Fruit fly (Drosophila melanogaster) whole organism, embryonic: ENCODE results near the gene CG32984.

Experiments
- CG10147 ChIP-seq: fragments of 200-800 bp; sonication (Bioruptor generic); optimal IDR thresholded peaks from 2 replicates; lab custom pipeline; 2019; ENCODE audit warnings: missing biosample characterization, mild to moderate bottlenecking, missing genetic modification characterization, moderate library complexity
- CG10209 ChIP-seq: fragments of 200-800 bp; sonication (Bioruptor generic); optimal IDR thresholded peaks from 3 replicates; lab custom pipeline; 2017; ENCODE audit warnings: missing biosample characterization, mild to moderate bottlenecking, missing genetic modification characterization, missing genetic modification reagents
- CG10431 ChIP-seq: fragments of 200-800 bp; sonication (Bioruptor generic); optimal IDR thresholded peaks from 3 replicates; lab custom pipeline; 2018; ENCODE audit warnings: missing biosample characterization, mild to moderate bottlenecking, missing genetic modification characterization
- CG10462 ChIP-seq: fragments of 200-800 bp; sonication (Bioruptor generic); optimal IDR thresholded peaks from 2 replicates; lab custom pipeline; 2016; ENCODE audit warnings: missing biosample characterization, missing genetic modification characterization
- CG11398 ChIP-seq: fragments of 200-800 bp; sonication (Bioruptor generic); optimal IDR thresholded peaks from 2 replicates; lab custom pipeline; 2016; ENCODE audit warnings: missing biosample characterization, missing genetic modification characterization
- CG12391 ChIP-seq: fragments of 200-800 bp; sonication (Bioruptor generic); optimal IDR thresholded peaks from 3 replicates; lab custom pipeline; 2018; ENCODE audit warnings: missing biosample characterization, mild to moderate bottlenecking, missing genetic modification characterization, moderate library complexity
- CG13624 ChIP-seq: fragments of 200-800 bp; sonication (Bioruptor generic); optimal IDR thresholded peaks from 2 replicates; lab custom pipeline; 2016; ENCODE audit warnings: missing biosample characterization, missing genetic modification characterization
- CG1602 ChIP-seq: fragments of 200-800 bp; sonication (Bioruptor generic); optimal IDR thresholded peaks from 3 replicates; lab custom pipeline; 2016; ENCODE audit warnings: missing biosample characterization, missing genetic modification characterization
- CG17829 ChIP-seq: fragments of 200-800 bp; optimal IDR thresholded peaks from 2 replicates; lab custom pipeline; 2019; ENCODE audit warnings: missing biosample characterization, mild to moderate bottlenecking, missing genetic modification characterization, moderate library complexity
- CG18262 ChIP-seq: fragments of 200-800 bp; optimal IDR thresholded peaks from 3 replicates; lab custom pipeline; 2019; ENCODE audit warnings: missing biosample characterization, mild to moderate bottlenecking, missing genetic modification characterization, moderate library complexity
- CG18619 ChIP-seq: fragments of 200-800 bp; sonication (Bioruptor generic); optimal IDR thresholded peaks from 3 replicates; lab custom pipeline; 2017; ENCODE audit warnings: missing biosample characterization, mild to moderate bottlenecking, missing genetic modification characterization
- CG30403 ChIP-seq: fragments of 200-800 bp; sonication (Bioruptor generic); optimal IDR thresholded peaks from 3 replicates; lab custom pipeline; 2016; ENCODE audit warnings: missing biosample characterization, missing genetic modification characterization
- CG3281 ChIP-seq: fragments of 200-800 bp; sonication (Bioruptor generic); optimal IDR thresholded peaks from 3 replicates; lab custom pipeline; 2017; ENCODE audit warnings: missing biosample characterization, mild to moderate bottlenecking, missing genetic modification characterization
- CG4360 ChIP-seq: fragments of 200-800 bp; sonication (Bioruptor generic); IDR thresholded peaks from 2 replicates; pipeline ENCODE4 v1.3.6; 2022; ENCODE audit warnings: missing biosample characterization, missing genetic modification characterization
- CG43689 ChIP-seq: fragments of 200-800 bp; sonication (Bioruptor generic); IDR thresholded peaks from 2 replicates; pipeline ENCODE4 v1.3.6; 2022; ENCODE audit warnings: missing biosample characterization, missing genetic modification characterization
- CG8924 ChIP-seq: fragments of 200-800 bp; optimal IDR thresholded peaks from 3 replicates; lab custom pipeline; 2019; ENCODE audit warnings: missing biosample characterization, mild to moderate bottlenecking, missing genetic modification characterization, moderate library complexity
- CG9215 ChIP-seq: fragments of 200-800 bp; sonication (Bioruptor generic); IDR thresholded peaks from 2 replicates; pipeline ENCODE4 v1.3.6; 2022; ENCODE audit warnings: missing biosample characterization, missing genetic modification characterization
- CG9437 ChIP-seq: fragments of 200-800 bp; sonication (Bioruptor generic); optimal IDR thresholded peaks from 2 replicates; lab custom pipeline; 2018; ENCODE audit warnings: missing biosample characterization, mild to moderate bottlenecking, missing genetic modification characterization
- D ChIP-seq, 2 experiments: fragments of 200-800 bp in 1 of 2; fragments of >200 bp in 1 of 2; sonication (Bioruptor generic) in 1 of 2; optimal IDR thresholded peaks; 2 replicates in 1 of 2; 3 replicates in 1 of 2; lab custom pipeline; 2017; ENCODE audit warnings: mild to moderate bottlenecking in 1 of 2, missing biosample characterization in 1 of 2, missing genetic modification characterization in 1 of 2, missing genetic modification reagents in 1 of 2
- Fer1 ChIP-seq: fragments of 200-800 bp; sonication (Bioruptor generic); optimal IDR thresholded peaks from 2 replicates; lab custom pipeline; 2017; ENCODE audit warnings: missing biosample characterization, mild to moderate bottlenecking, missing genetic modification characterization
- Gsc ChIP-seq: fragments of 200-800 bp; sonication (Bioruptor generic); IDR thresholded peaks from 2 replicates; pipeline ENCODE4 v1.3.6; 2022; ENCODE audit warnings: missing biosample characterization, missing genetic modification characterization
- HLHmδ ChIP-seq: fragments of 200-800 bp; sonication (Bioruptor generic); optimal IDR thresholded peaks from 2 replicates; lab custom pipeline; 2018; ENCODE audit warnings: missing biosample characterization, mild to moderate bottlenecking, missing genetic modification characterization, moderate library complexity
- Hey ChIP-seq: fragments of 200-800 bp; sonication (Bioruptor generic); optimal IDR thresholded peaks from 3 replicates; lab custom pipeline; 2018; ENCODE audit warnings: missing biosample characterization, mild to moderate bottlenecking, missing genetic modification characterization
- Meics ChIP-seq: fragments of 200-800 bp; sonication (Bioruptor generic); optimal IDR thresholded peaks from 2 replicates; lab custom pipeline; 2017; ENCODE audit warnings: missing biosample characterization, mild to moderate bottlenecking, missing genetic modification characterization
- Nf-YC ChIP-seq: fragments of 200-800 bp; optimal IDR thresholded peaks from 3 replicates; lab custom pipeline; 2019; ENCODE audit warnings: missing biosample characterization, mild to moderate bottlenecking, missing genetic modification characterization, moderate library complexity
- Pdp1 ChIP-seq, 2 experiments: fragments of 200-800 bp; sonication (Bioruptor generic); optimal IDR thresholded peaks; 3 replicates each; lab custom pipeline; 2016; ENCODE audit warnings: missing biosample characterization in 2 of 2, missing genetic modification characterization in 2 of 2, mild to moderate bottlenecking in 1 of 2, moderate library complexity in 1 of 2
- ara ChIP-seq: fragments of 200-800 bp; sonication (Bioruptor generic); IDR thresholded peaks from 2 replicates; pipeline ENCODE4 v1.3.6; 2022; ENCODE audit warnings: missing biosample characterization, missing genetic modification characterization
- bab2 ChIP-seq: fragments of 200-800 bp; sonication (Bioruptor generic); optimal IDR thresholded peaks from 2 replicates; lab custom pipeline; 2016; ENCODE audit warnings: missing biosample characterization, missing genetic modification characterization
- bsh ChIP-seq, 2 experiments: fragments of 200-800 bp; sonication (Bioruptor generic); optimal IDR thresholded peaks; 2 replicates each; lab custom pipeline; 2017 to 2018; ENCODE audit warnings: mild to moderate bottlenecking in 2 of 2, missing biosample characterization in 2 of 2, missing genetic modification characterization in 2 of 2, moderate library complexity in 1 of 2
- chm ChIP-seq: fragments of 200-800 bp; sonication (Bioruptor generic); IDR thresholded peaks from 2 replicates; pipeline ENCODE4 v1.3.6; 2022; ENCODE audit warnings: missing biosample characterization, missing genetic modification characterization
- ci ChIP-seq: fragments of 200-800 bp; sonication (Bioruptor generic); IDR thresholded peaks from 3 replicates; pipeline ENCODE4 v1.3.6; 2022; ENCODE audit warnings: missing biosample characterization, missing genetic modification characterization
- crol ChIP-seq: fragments of 200-800 bp; sonication (Bioruptor generic); IDR thresholded peaks from 2 replicates; pipeline ENCODE4 v1.3.6; 2022; ENCODE audit warnings: missing biosample characterization, missing genetic modification characterization
- dmrt11E ChIP-seq: fragments of 200-800 bp; sonication (Bioruptor generic); optimal IDR thresholded peaks from 3 replicates; lab custom pipeline; 2018; ENCODE audit warnings: missing biosample characterization, mild to moderate bottlenecking, missing genetic modification characterization, moderate library complexity
- gem ChIP-seq: fragments of 200-800 bp; sonication (Bioruptor generic); optimal IDR thresholded peaks from 2 replicates; lab custom pipeline; 2019; ENCODE audit warnings: missing biosample characterization, mild to moderate bottlenecking, missing genetic modification characterization, moderate library complexity
- jigr1 ChIP-seq: fragments of 200-800 bp; sonication (Bioruptor generic); IDR thresholded peaks from 3 replicates; pipeline ENCODE4 v1.3.6; 2022; ENCODE audit warnings: missing biosample characterization, missing genetic modification characterization
- kni ChIP-seq: fragments of 200-800 bp; sonication (Bioruptor generic); optimal IDR thresholded peaks from 3 replicates; lab custom pipeline; 2017; ENCODE audit warnings: mild to moderate bottlenecking, missing biosample characterization, missing genetic modification reagents, missing genetic modification characterization
- lbe ChIP-seq: fragments of 200-800 bp; sonication (Bioruptor generic); optimal IDR thresholded peaks from 2 replicates; lab custom pipeline; 2016; ENCODE audit warnings: missing biosample characterization, mild to moderate bottlenecking, missing genetic modification characterization
- lola ChIP-seq, 3 experiments: fragments of >200 bp in 2 of 3; fragments of 200-800 bp in 1 of 3; sonication (Bioruptor generic) in 1 of 3; optimal IDR thresholded peaks; 2 replicates each; lab custom pipeline; 2017 to 2019; ENCODE audit warnings: missing biosample characterization in 3 of 3, missing genetic modification characterization in 3 of 3, mild to moderate bottlenecking in 1 of 3, moderate library complexity in 1 of 3
- nerfin-1 ChIP-seq: fragments of 200-800 bp; sonication (Bioruptor generic); optimal IDR thresholded peaks from 3 replicates; lab custom pipeline; 2019; ENCODE audit warnings: missing biosample characterization, mild to moderate bottlenecking, missing genetic modification characterization, moderate library complexity
- odd ChIP-seq: fragments of 200-800 bp; sonication (Bioruptor generic); optimal IDR thresholded peaks from 2 replicates; lab custom pipeline; 2017; ENCODE audit warnings: missing biosample characterization, mild to moderate bottlenecking, missing genetic modification characterization
- pros ChIP-seq: fragments of 200-800 bp; sonication (Bioruptor generic); optimal IDR thresholded peaks from 3 replicates; lab custom pipeline; 2019; ENCODE audit warnings: missing biosample characterization, mild to moderate bottlenecking, missing genetic modification characterization, moderate library complexity
- run ChIP-seq: fragments of 200-800 bp; sonication (Bioruptor generic); optimal IDR thresholded peaks from 3 replicates; lab custom pipeline; 2018; ENCODE audit warnings: missing biosample characterization, mild to moderate bottlenecking, missing genetic modification characterization
- sd ChIP-seq: fragments of 200-800 bp; sonication (Bioruptor generic); optimal IDR thresholded peaks from 3 replicates; lab custom pipeline; 2018; ENCODE audit warnings: missing biosample characterization, mild to moderate bottlenecking, missing genetic modification characterization, moderate library complexity
- seq ChIP-seq: fragments of 200-800 bp; sonication (Bioruptor generic); IDR thresholded peaks from 2 replicates; pipeline ENCODE4 v1.3.6; 2022; ENCODE audit warnings: missing biosample characterization, missing genetic modification characterization
- sna ChIP-seq: fragments of 200-800 bp; sonication (Bioruptor generic); IDR thresholded peaks from 2 replicates; pipeline ENCODE4 v1.3.6; 2022; ENCODE audit warnings: missing biosample characterization, missing genetic modification characterization; ENCODE audit not compliant: partially characterized antibody
- stwl ChIP-seq: fragments of 200-800 bp; sonication (Bioruptor generic); optimal IDR thresholded peaks from 3 replicates; lab custom pipeline; 2018; ENCODE audit warnings: missing biosample characterization, mild to moderate bottlenecking, missing genetic modification characterization, moderate library complexity
- toy ChIP-seq: fragments of 200-800 bp; sonication (Bioruptor generic); IDR thresholded peaks from 2 replicates; pipeline ENCODE4 v1.3.6; 2022; ENCODE audit warnings: missing biosample characterization, missing genetic modification characterization
- zfh1 ChIP-seq: fragments of 200-800 bp; sonication (Bioruptor generic); IDR thresholded peaks from 3 replicates; pipeline ENCODE4 v1.3.6; 2022; ENCODE audit warnings: missing biosample characterization, missing genetic modification characterization

The CG32984 gene

dm6 chr2L:8949919-8950722, 14.6 kb upstream of the CG32984 start (continued):
- TF ChIP-seq crol (GFP tag; lab: Robert Waterston, UW) (peak; percentile 79), odd (GFP tag; lab: Kevin White, UChicago) (peak; percentile 8), nerfin-1 (tag; lab: Kevin White, UChicago) (peak; percentile 50), zfh1 (no peak), CG9215 (GFP tag; lab: Robert Waterston, UW) (no peak), sd (tag; lab: Kevin White, UChicago) (peak; percentile 38), kni (peak; percentile 57), CG1602 (GFP tag; lab: Kevin White, UChicago) (no peak), CG18619 (GFP tag; lab: Kevin White, UChicago) (no peak), Gsc (GFP tag; lab: Robert Waterston, UW) (no peak), toy (GFP tag; lab: Robert Waterston, UW) (no peak), CG43689 (GFP tag; lab: Robert Waterston, UW) (no peak), chm (0 out of 2 replicates have a peak, but pooled peaks have one; percentile 40), pros (peak; percentile 93), ara (GFP tag; lab: Robert Waterston, UW) (no peak), D (optimal IDR thresholded peaks at IDR 0.05; lab: Kevin White, UChicago) (no peak), D (GFP tag; optimal IDR thresholded peaks at IDR 0.05; lab: Kevin White, UChicago) (peak; percentile 30), bab2 (GFP tag; lab: Kevin White, UChicago) (no peak), CG18262 (peak; percentile 28), ci (peak; percentile 58; the same call in 1 of the 3 replicates), seq (GFP tag; lab: Robert Waterston, UW) (no peak), CG3281 (GFP tag; lab: Kevin White, UChicago) (no peak), CG17829 (tag; lab: Kevin White, UChicago) (no peak), gem (tag; lab: Kevin White, UChicago) (peak; percentile 43), Meics (GFP tag; lab: Kevin White, UChicago) (no peak), CG11398 (GFP tag; lab: Kevin White, UChicago) (peak; percentile 14), CG10431 (GFP tag; lab: Kevin White, UChicago) (peak; percentile 15), Pdp1 (GFP tag; optimal IDR thresholded peaks at IDR 0.05; lab: Kevin White, UChicago) (peak in 1 of 2 experiments; percentile 41), jigr1 (GFP tag; lab: Robert Waterston, UW) (no peak), sna (GFP tag; lab: Robert Waterston, UW) (no peak), Nf-YC (tag; lab: Kevin White, UChicago) (no peak), Fer1 (no peak), CG9437 (GFP tag; lab: Kevin White, UChicago) (no peak), lola (GFP tag; optimal IDR thresholded peaks at IDR 0.05; lab: Kevin White, UChicago) (peak in 1 of 3 experiments; percentile 20), HLHmδ (peak; percentile 69), run (tag; lab: Kevin White, UChicago) (peak; percentile 36), CG10209 (GFP tag; lab: Kevin White, UChicago) (no peak), Hey (no peak), CG13624 (no peak), CG10147 (GFP tag; lab: Kevin White, UChicago) (no peak), CG10462 (GFP tag; lab: Kevin White, UChicago) (no peak), bsh (GFP tag; optimal IDR thresholded peaks at IDR 0.05; lab: Kevin White, UChicago) (peak in 1 of 2 experiments; percentile 53), CG12391 (tag; lab: Kevin White, UChicago) (peak; percentile 12), CG4360 (GFP tag; lab: Robert Waterston, UW) (peak; percentile 86), stwl (tag; lab: Kevin White, UChicago) (peak; percentile 11), lbe (GFP tag; lab: Kevin White, UChicago) (peak; percentile 46), dmrt11E (tag; lab: Kevin White, UChicago) (peak; percentile 44), CG8924 (peak; percentile 31), CG30403 (GFP tag; lab: Kevin White, UChicago) (peak; percentile 2)
